Fruit fly (Drosophila melanogaster): ENCODE measurements around the gene CG8087.

The CG8087 gene

DNA sequence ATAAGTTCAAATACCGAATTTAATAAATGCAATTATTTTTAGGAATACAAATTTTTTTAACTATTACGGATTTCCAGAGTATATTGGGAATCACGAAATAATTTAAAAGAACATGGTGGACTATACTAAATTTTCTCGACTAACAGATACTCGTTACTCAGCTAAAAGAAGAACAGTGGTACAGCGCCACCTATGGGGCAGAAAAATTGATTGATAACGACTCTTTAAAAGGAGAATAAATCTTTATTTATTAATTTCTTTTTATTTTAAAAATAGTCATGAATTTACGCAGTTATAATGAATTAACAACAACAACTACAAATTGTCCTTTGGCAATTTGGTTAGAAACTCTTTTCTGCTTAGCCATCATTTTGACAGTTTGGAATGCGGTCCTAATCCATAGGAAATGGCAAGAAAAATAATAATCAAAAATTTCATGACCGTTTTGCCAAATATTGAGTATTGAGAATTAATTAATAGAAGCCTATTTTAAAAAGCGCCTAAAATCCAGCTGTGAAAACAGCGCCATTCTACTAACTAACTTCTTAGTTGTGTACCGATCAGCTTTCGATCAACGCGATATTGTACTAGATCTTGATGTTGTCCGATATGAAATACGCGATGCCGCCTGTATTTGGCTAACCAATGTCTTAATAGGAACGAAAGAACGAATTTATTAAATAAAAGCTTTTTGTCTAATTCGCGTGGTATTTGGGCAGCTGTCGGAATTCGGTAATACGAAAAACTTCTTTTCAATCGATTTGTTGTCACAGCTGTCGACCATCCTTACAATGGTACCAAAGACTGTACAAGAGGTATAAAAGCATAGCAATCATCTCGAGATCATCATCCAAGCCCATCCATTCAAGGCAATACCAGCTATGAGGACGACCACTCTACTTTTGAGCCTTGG is 716 bp upstream of the CG8087 start, which contains the start of gene CG14852:
Gene CG14852 (plus strand): TSS at position 863 of the 913 bp plus-strand sequence.
- TF ChIP-seq tj (GFP tag; optimal IDR thresholded peaks at IDR 0.05) (no peak), Crg-1 (GFP tag; optimal IDR thresholded peaks at IDR 0.05) (no peak), CG11617 (GFP tag; optimal IDR thresholded peaks at IDR 0.05) (no peak), CG12768 (GFP tag; optimal IDR thresholded peaks at IDR 0.05) (no peak), CG33017 (tag; optimal IDR thresholded peaks at IDR 0.05) (no peak), Mnt (GFP tag; optimal IDR thresholded peaks at IDR 0.05) (no peak), ovo (GFP tag; optimal IDR thresholded peaks at IDR 0.05) (no peak), Hr96 (GFP tag; optimal IDR thresholded peaks at IDR 0.05) (no peak), CG14711 (tag; optimal IDR thresholded peaks at IDR 0.05) (no peak), bab1 (GFP tag; optimal IDR thresholded peaks at IDR 0.05) (no peak), toe (GFP tag; optimal IDR thresholded peaks at IDR 0.05) (no peak), pad (GFP tag; optimal IDR thresholded peaks at IDR 0.05) (no peak), cic (GFP tag; optimal IDR thresholded peaks at IDR 0.05) (no peak), CG5204 (GFP tag; optimal IDR thresholded peaks at IDR 0.05) (no peak), Clk (GFP tag; optimal IDR thresholded peaks at IDR 0.05) (no peak), cnc (optimal IDR thresholded peaks at IDR 0.05) (no peak), CG1620 (GFP tag; optimal IDR thresholded peaks at IDR 0.05) (no peak), CG7045 (GFP tag; optimal IDR thresholded peaks at IDR 0.05) (no peak), CG7101 (tag; optimal IDR thresholded peaks at IDR 0.05) (no peak)

DNA sequence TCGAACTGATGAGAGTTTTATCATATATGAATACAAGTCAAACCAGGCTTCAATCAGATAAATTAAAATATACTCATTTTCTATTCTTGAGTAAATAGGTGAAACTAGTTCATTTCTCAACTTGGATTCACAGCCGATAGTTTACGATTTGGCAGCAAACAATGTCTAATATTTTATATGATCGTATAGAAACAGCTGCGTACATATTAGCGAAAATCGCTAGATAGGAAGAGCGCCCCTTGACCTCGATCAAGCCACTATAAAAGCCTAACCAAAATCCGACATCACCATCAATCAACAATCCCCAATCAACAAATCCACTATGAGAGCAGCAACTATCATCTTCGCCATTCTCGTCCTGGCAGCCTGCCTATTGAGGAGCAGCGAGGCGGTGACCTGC is 2.6 kb downstream of the CG8087 start, which contains the start of gene CG14851:
Gene CG14851 (plus strand): TSS at position 301 of the 400 bp plus-strand sequence.
- no peak for TF ChIP-seq ovo (GFP tag; optimal IDR thresholded peaks at IDR 0.05)
- TF ChIP-seq Clk (GFP tag; optimal IDR thresholded peaks at IDR 0.05) = no peak
- TF ChIP-seq CG14711 (tag; optimal IDR thresholded peaks at IDR 0.05) = no peak
- TF ChIP-seq bab1 (GFP tag; optimal IDR thresholded peaks at IDR 0.05) = no peak
- no peak for TF ChIP-seq CG11617 (GFP tag; optimal IDR thresholded peaks at IDR 0.05)
- no peak for TF ChIP-seq cnc (optimal IDR thresholded peaks at IDR 0.05)
- TF ChIP-seq CG1620 (GFP tag; optimal IDR thresholded peaks at IDR 0.05) = no peak
- no peak for TF ChIP-seq CG7045 (GFP tag; optimal IDR thresholded peaks at IDR 0.05)
- TF ChIP-seq toe (GFP tag; optimal IDR thresholded peaks at IDR 0.05) = no peak
- no peak for TF ChIP-seq CG33017 (tag; optimal IDR thresholded peaks at IDR 0.05)
- TF ChIP-seq Mnt (GFP tag; optimal IDR thresholded peaks at IDR 0.05) = no peak
- no peak for TF ChIP-seq Crg-1 (GFP tag; optimal IDR thresholded peaks at IDR 0.05)
- no peak for TF ChIP-seq CG12768 (GFP tag; optimal IDR thresholded peaks at IDR 0.05)
- no peak for TF ChIP-seq Hr96 (GFP tag; optimal IDR thresholded peaks at IDR 0.05)
- no peak for TF ChIP-seq kay (GFP tag; ENCODE audit: borderline replicate concordance)
- no peak for TF ChIP-seq CG5204 (GFP tag; optimal IDR thresholded peaks at IDR 0.05)
- TF ChIP-seq cic (GFP tag; optimal IDR thresholded peaks at IDR 0.05) = no peak
- TF ChIP-seq pad (GFP tag; optimal IDR thresholded peaks at IDR 0.05) = no peak

DNA sequence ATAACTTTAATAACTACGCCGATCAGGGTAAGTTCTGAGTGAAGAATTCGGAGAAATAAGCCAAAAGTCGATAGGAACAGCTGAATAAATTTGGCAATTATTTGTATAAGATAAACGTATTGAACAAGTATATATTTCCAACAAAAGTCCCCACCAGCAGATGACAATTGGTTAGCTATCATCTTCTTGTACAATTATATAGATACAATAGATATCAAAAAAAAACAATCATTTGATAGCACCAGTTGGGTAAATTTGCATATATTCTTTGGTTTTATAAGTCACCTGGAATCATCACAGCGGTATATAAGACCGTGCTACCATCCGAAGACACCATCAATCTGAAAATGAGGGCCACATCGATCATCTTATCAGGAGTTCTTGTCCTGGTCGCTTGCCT is 4.0 kb downstream of the CG8087 start, which contains the start of gene Jig:
Gene Jig (plus strand): TSS at position 301 of the 400 bp plus-strand sequence.
- TF ChIP-seq toe (GFP tag; optimal IDR thresholded peaks at IDR 0.05) = no peak

DNA sequence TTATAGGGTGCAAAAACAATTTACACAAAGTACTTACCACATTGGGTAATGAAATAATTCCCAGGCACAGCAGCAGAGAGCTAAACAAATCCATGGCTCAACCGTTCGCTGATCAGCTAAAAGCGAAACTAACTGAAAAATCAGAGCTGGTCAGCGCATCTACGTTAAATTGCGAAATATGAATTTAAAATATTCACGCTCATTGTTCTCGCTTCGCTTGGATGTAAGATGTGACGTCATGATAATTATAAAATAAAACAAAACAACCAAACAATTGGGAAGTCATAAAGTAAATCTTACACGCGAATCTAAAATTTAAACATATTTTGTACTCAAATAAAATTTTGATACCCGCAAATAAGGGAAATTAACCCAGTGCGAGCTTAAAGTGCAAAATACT is 4.7 kb downstream of the CG8087 start, which contains the start of gene CG14854:
Gene CG14854 (minus strand): TSS at position 101 of the 400 bp plus-strand sequence.
- TF ChIP-seq Hr96 (GFP tag; optimal IDR thresholded peaks at IDR 0.05) (no peak), pad (GFP tag; optimal IDR thresholded peaks at IDR 0.05) (no peak), kay (GFP tag; ENCODE audit: borderline replicate concordance) (no peak), bab1 (GFP tag; optimal IDR thresholded peaks at IDR 0.05) (no peak), cic (GFP tag; optimal IDR thresholded peaks at IDR 0.05) (no peak), CG14711 (tag; optimal IDR thresholded peaks at IDR 0.05) (no peak), cnc (optimal IDR thresholded peaks at IDR 0.05) (no peak), CG33017 (tag; optimal IDR thresholded peaks at IDR 0.05) (no peak), toe (GFP tag; optimal IDR thresholded peaks at IDR 0.05) (no peak), CG12768 (GFP tag; optimal IDR thresholded peaks at IDR 0.05) (no peak), Crg-1 (GFP tag; optimal IDR thresholded peaks at IDR 0.05) (no peak), CG7045 (GFP tag; optimal IDR thresholded peaks at IDR 0.05) (no peak), CG7101 (tag; optimal IDR thresholded peaks at IDR 0.05) (no peak), tj (GFP tag; optimal IDR thresholded peaks at IDR 0.05) (no peak), CG5204 (GFP tag; optimal IDR thresholded peaks at IDR 0.05) (no peak), ovo (GFP tag; optimal IDR thresholded peaks at IDR 0.05) (no peak)

DNA sequence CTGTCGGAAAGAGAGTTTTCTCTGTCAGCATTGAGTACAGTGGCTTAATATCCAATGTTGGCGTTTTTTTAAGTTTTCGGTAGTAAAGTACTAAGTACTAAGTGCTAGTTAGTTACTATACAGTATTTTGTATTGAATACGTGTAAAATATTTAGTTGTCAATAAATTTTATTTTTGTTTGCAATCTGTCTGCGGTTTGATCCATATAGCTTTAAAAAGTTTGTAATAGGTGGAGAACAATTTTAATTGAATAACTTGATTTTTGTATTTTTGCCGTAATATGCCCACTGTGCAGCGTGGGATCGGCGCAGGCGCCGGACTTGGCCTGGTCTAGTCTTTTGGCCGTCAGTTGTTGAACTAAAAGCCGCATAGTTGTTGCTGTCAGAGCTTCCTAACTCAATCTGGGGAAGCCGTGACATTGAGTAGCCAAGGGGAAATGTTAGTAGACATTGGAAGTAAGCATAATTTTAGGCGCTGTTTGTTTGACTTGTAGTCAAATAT is 6.2 kb downstream of the CG8087 start:
- no peak for TF ChIP-seq kay (GFP tag; ENCODE audit: borderline replicate concordance)
- TF ChIP-seq cnc (optimal IDR thresholded peaks at IDR 0.05) = no peak
- TF ChIP-seq cic (GFP tag; optimal IDR thresholded peaks at IDR 0.05) = peak; percentile 53
- peak; percentile 74 for TF ChIP-seq Hr96 (GFP tag; optimal IDR thresholded peaks at IDR 0.05)
- TF ChIP-seq CG14711 (tag; optimal IDR thresholded peaks at IDR 0.05) = peak; percentile 72
- peak; percentile 69 for TF ChIP-seq CG11617 (GFP tag; optimal IDR thresholded peaks at IDR 0.05)
- TF ChIP-seq bab1 (GFP tag; optimal IDR thresholded peaks at IDR 0.05) = no peak
- peak; percentile 11 for TF ChIP-seq Mnt (GFP tag; optimal IDR thresholded peaks at IDR 0.05)
- peak; percentile 70 for TF ChIP-seq Clk (GFP tag; optimal IDR thresholded peaks at IDR 0.05)
- peak; percentile 87 for TF ChIP-seq CG5204 (GFP tag; optimal IDR thresholded peaks at IDR 0.05)
- TF ChIP-seq toe (GFP tag; optimal IDR thresholded peaks at IDR 0.05) = peak; percentile 73
- TF ChIP-seq pad (GFP tag; optimal IDR thresholded peaks at IDR 0.05) = peak; percentile 57
- TF ChIP-seq CG1620 (GFP tag; optimal IDR thresholded peaks at IDR 0.05) = no peak
- TF ChIP-seq CG12768 (GFP tag; optimal IDR thresholded peaks at IDR 0.05) = peak; percentile 87
- TF ChIP-seq CG33017 (tag; optimal IDR thresholded peaks at IDR 0.05) = peak; percentile 88
- TF ChIP-seq tj (GFP tag; optimal IDR thresholded peaks at IDR 0.05) = peak; percentile 30
- TF ChIP-seq ovo (GFP tag; optimal IDR thresholded peaks at IDR 0.05) = no peak
- peak; percentile 79 for TF ChIP-seq CG7101 (tag; optimal IDR thresholded peaks at IDR 0.05)
- peak; percentile 89 for TF ChIP-seq CG7045 (GFP tag; optimal IDR thresholded peaks at IDR 0.05)
- TF ChIP-seq Crg-1 (GFP tag; optimal IDR thresholded peaks at IDR 0.05) = peak; percentile 44
